Worm (Caenorhabditis elegans) whole organism, midembryonic: Measurements from ENCODE around the gene dnj-5.

Source experiments
- T22C8.4 ChIP-seq: fragments of 200-800 bp; sonication (Bioruptor generic); IDR thresholded peaks from 2 replicates; pipeline ENCODE4 v1.3.6; 2022; ENCODE audit warnings: missing genetic modification characterization, missing compliant biosample characterization
- cog-1 ChIP-seq: sonication (generic microtip); optimal IDR thresholded peaks from 2 replicates; lab custom pipeline; 2016; ENCODE audit warnings: missing genetic modification characterization, missing compliant biosample characterization
- flt-1 ChIP-seq: fragments of 200-800 bp; sonication (Bioruptor generic); IDR thresholded peaks from 2 replicates; pipeline ENCODE4 v1.3.6; 2022; ENCODE audit warnings: missing genetic modification characterization, missing compliant biosample characterization
- klf-2 ChIP-seq: fragments of 200-800 bp; sonication (Bioruptor generic); conservative IDR thresholded peaks from 2 replicates; pipeline ENCODE4 v1.3.6; 2022; ENCODE audit warnings: missing genetic modification reagents, missing genetic modification characterization, missing compliant biosample characterization
- med-1 ChIP-seq: sonication (generic microtip); optimal IDR thresholded peaks from 2 replicates; lab custom pipeline; 2017; ENCODE audit warnings: missing genetic modification characterization, mild to moderate bottlenecking, missing compliant biosample characterization, antibody characterized with exemption, missing genetic modification reagents; ENCODE audit not compliant: insufficient read depth
- ref-1 ChIP-seq: fragments of 200-800 bp; sonication (Bioruptor generic); conservative IDR thresholded peaks from 2 replicates; pipeline ENCODE4 v1.3.6; 2022; ENCODE audit warnings: missing genetic modification reagents, missing genetic modification characterization, missing compliant biosample characterization
- tab-1 ChIP-seq: fragments of 200-800 bp; sonication (Bioruptor generic); IDR thresholded peaks from 2 replicates; pipeline ENCODE4 v1.3.6; 2022; ENCODE audit warnings: missing genetic modification characterization, missing compliant biosample characterization
- ztf-23 ChIP-seq: fragments of 200-800 bp; sonication (Bioruptor generic); IDR thresholded peaks from 2 replicates; pipeline ENCODE4 v1.3.6; 2022; ENCODE audit warnings: missing genetic modification reagents, missing genetic modification characterization, missing compliant biosample characterization
- ztf-29 ChIP-seq: fragments of 200-800 bp; sonication (Bioruptor generic); IDR thresholded peaks from 2 replicates; pipeline ENCODE4 v1.3.6; 2022; ENCODE audit warnings: missing genetic modification reagents, missing genetic modification characterization, missing compliant biosample characterization

dnj-5 gene

ce11 chrII:6890095-6890494 is 32.0 kb upstream of the dnj-5 start, which contains the start of gene acer-1:
Gene acer-1, minus strand, starts transcription at chrII:6890400.
- no peak for TF ChIP-seq ztf-23 (GFP tag; lab: Robert Waterston, UW)
- no peak for TF ChIP-seq ztf-29
- TF ChIP-seq T22C8.4 (GFP tag; lab: Robert Waterston, UW): no peak

- TF ChIP-seq med-1 (GFP tag; lab: Kevin White, UChicago) (no peak), tab-1 (GFP tag; lab: Robert Waterston, UW) (no peak), ref-1 (no peak), ztf-23 (GFP tag; lab: Robert Waterston, UW) (no peak)
Observed at ce11 chrII:6889580-6889922, 31.4 kb upstream of the dnj-5 start.

- TF ChIP-seq cog-1 (tag; lab: Kevin White, UChicago) (no peak), T22C8.4 (GFP tag; lab: Robert Waterston, UW) (no peak), med-1 (GFP tag; lab: Kevin White, UChicago) (no peak), klf-2 (GFP tag; lab: Robert Waterston, UW) (no peak)
Observed at ce11 chrII:6888661-6889579, 30.8 kb upstream of the dnj-5 start.

ce11 chrII:6888211-6888610 is 30.1 kb upstream of the dnj-5 start:
- no peak for TF ChIP-seq klf-2 (GFP tag; lab: Robert Waterston, UW)

- TF ChIP-seq tab-1 (GFP tag; lab: Robert Waterston, UW): no peak
Observed at ce11 chrII:6887319-6888005, 29.4 kb upstream of the dnj-5 start, which contains the start of gene pmp-2. Gene pmp-2, minus strand, starts transcription at chrII:6887805.

ce11 chrII:6884568-6884967 is 26.5 kb upstream of the dnj-5 start:
- TF ChIP-seq flt-1 (GFP tag; lab: Robert Waterston, UW) (no peak), cog-1 (tag; lab: Kevin White, UChicago) (no peak), tab-1 (GFP tag; lab: Robert Waterston, UW) (no peak), med-1 (GFP tag; lab: Kevin White, UChicago) (no peak), ztf-29 (no peak), ztf-23 (GFP tag; lab: Robert Waterston, UW) (no peak), T22C8.4 (GFP tag; lab: Robert Waterston, UW) (no peak), klf-2 (GFP tag; lab: Robert Waterston, UW) (no peak), ref-1 (no peak)

ce11 chrII:6883716-6884115 is 25.6 kb upstream of the dnj-5 start, which contains the start of gene pmp-1:
Gene pmp-1, minus strand, starts transcription at chrII:6883754.
- TF ChIP-seq klf-2 (GFP tag; lab: Robert Waterston, UW): no peak
- no peak for TF ChIP-seq ztf-29
- no peak for TF ChIP-seq cog-1 (tag; lab: Kevin White, UChicago)
- no peak for TF ChIP-seq tab-1 (GFP tag; lab: Robert Waterston, UW)
- no peak for TF ChIP-seq ref-1

ce11 chrII:6882335-6882734 is 24.2 kb upstream of the dnj-5 start:
- TF ChIP-seq cog-1 (tag; lab: Kevin White, UChicago): no peak

- no peak for TF ChIP-seq T22C8.4 (GFP tag; lab: Robert Waterston, UW)
- TF ChIP-seq flt-1 (GFP tag; lab: Robert Waterston, UW): no peak
- no peak for TF ChIP-seq klf-2 (GFP tag; lab: Robert Waterston, UW)
- no peak for TF ChIP-seq ztf-29
Observed at ce11 chrII:6880067-6880466, 22.0 kb upstream of the dnj-5 start, which contains the start of gene C44B7.7. Gene C44B7.7, minus strand, starts transcription at chrII:6880167.

ce11 chrII:6877881-6878280 is 19.8 kb upstream of the dnj-5 start:
- no peak for TF ChIP-seq flt-1 (GFP tag; lab: Robert Waterston, UW)
- no peak for TF ChIP-seq klf-2 (GFP tag; lab: Robert Waterston, UW)
- TF ChIP-seq cog-1 (tag; lab: Kevin White, UChicago): no peak
- TF ChIP-seq tab-1 (GFP tag; lab: Robert Waterston, UW): no peak
- TF ChIP-seq ref-1: no peak
- no peak for TF ChIP-seq ztf-29
- TF ChIP-seq ztf-23 (GFP tag; lab: Robert Waterston, UW): no peak
- TF ChIP-seq T22C8.4 (GFP tag; lab: Robert Waterston, UW): no peak
- no peak for TF ChIP-seq med-1 (GFP tag; lab: Kevin White, UChicago)

ce11 chrII:6876957-6877356 is 18.9 kb upstream of the dnj-5 start, which contains the start of gene slc-36.5:
Gene slc-36.5, minus strand, starts transcription at chrII:6877057.
- TF ChIP-seq cog-1 (tag; lab: Kevin White, UChicago) (no peak), ref-1 (no peak), ztf-29 (no peak), med-1 (GFP tag; lab: Kevin White, UChicago) (no peak), ztf-23 (GFP tag; lab: Robert Waterston, UW) (no peak)
